Worm (Caenorhabditis elegans) whole organism, L2 larva: ENCODE measurements around the gene fip-3.
A peak's percentile ranks its signal among the peaks of the same experiment; 100 is the strongest.

Source experiments
- C34F6.9 ChIP-seq: fragments of 150-350 bp; optimal IDR thresholded peaks from 2 replicates; lab custom pipeline; 2014; ENCODE audit warnings: missing biosample characterization, missing genetic modification characterization
- F13H6.1 ChIP-seq: sonication (generic microtip); optimal IDR thresholded peaks from 2 replicates; lab custom pipeline; 2016; ENCODE audit warnings: missing genetic modification characterization, missing compliant biosample characterization
- R02D3.7 ChIP-seq: fragments of 150-350 bp; optimal IDR thresholded peaks from 2 replicates; lab custom pipeline; 2014; ENCODE audit warnings: missing biosample characterization, missing genetic modification characterization
- ZK546.5 ChIP-seq: sonication (generic microtip); optimal IDR thresholded peaks from 2 replicates; lab custom pipeline; 2017; ENCODE audit warnings: missing biosample characterization, missing genetic modification characterization
- alr-1 ChIP-seq: fragments of 150-350 bp; optimal IDR thresholded peaks from 2 replicates; lab custom pipeline; 2014; ENCODE audit warnings: missing biosample characterization, missing genetic modification characterization
- blmp-1 ChIP-seq: sonication (generic microtip); optimal IDR thresholded peaks from 2 replicates; lab custom pipeline; 2017; ENCODE audit warnings: missing genetic modification characterization, mild to moderate bottlenecking, missing compliant biosample characterization, antibody characterized with exemption, moderate library complexity; ENCODE audit not compliant: insufficient read depth
- ceh-16 ChIP-seq: fragments of 150-350 bp; optimal IDR thresholded peaks from 2 replicates; lab custom pipeline; 2014; ENCODE audit warnings: missing biosample characterization, missing genetic modification characterization
- ceh-82 ChIP-seq: fragments of 150-350 bp; optimal IDR thresholded peaks from 2 replicates; lab custom pipeline; 2014; ENCODE audit warnings: missing biosample characterization, missing genetic modification characterization
- crh-2 ChIP-seq: sonication (generic microtip); optimal IDR thresholded peaks from 2 replicates; lab custom pipeline; 2017; ENCODE audit warnings: missing biosample characterization, missing genetic modification characterization
- dmd-4 ChIP-seq: sonication (generic microtip); optimal IDR thresholded peaks from 2 replicates; lab custom pipeline; 2017; ENCODE audit warnings: missing biosample characterization, missing genetic modification characterization
- egl-27 ChIP-seq: sonication (generic microtip); optimal IDR thresholded peaks from 3 replicates; lab custom pipeline; 2017; ENCODE audit warnings: missing biosample characterization, missing genetic modification reagents, missing genetic modification characterization
- elt-1 ChIP-seq: fragments of 150-350 bp; optimal IDR thresholded peaks from 2 replicates; lab custom pipeline; 2014; ENCODE audit warnings: missing biosample characterization, missing genetic modification characterization
- fos-1 ChIP-seq: fragments of 150-350 bp; optimal IDR thresholded peaks from 2 replicates; lab custom pipeline; 2014; ENCODE audit warnings: missing biosample characterization, missing genetic modification characterization
- gmeb-1 ChIP-seq: fragments of 150-350 bp; optimal IDR thresholded peaks from 2 replicates; lab custom pipeline; 2014; ENCODE audit warnings: missing biosample characterization, missing genetic modification characterization
- lin-11 ChIP-seq: fragments of 150-350 bp; sonication (generic microtip); optimal IDR thresholded peaks from 2 replicates; lab custom pipeline; 2014; ENCODE audit warnings: missing biosample characterization, missing genetic modification characterization, inconsistent platforms, mixed read lengths
- lin-13 ChIP-seq: fragments of 150-350 bp; optimal IDR thresholded peaks from 2 replicates; lab custom pipeline; 2014; ENCODE audit warnings: missing biosample characterization, missing genetic modification reagents, missing genetic modification characterization
- lin-39 ChIP-seq: fragments of 150-350 bp; optimal IDR thresholded peaks from 2 replicates; lab custom pipeline; 2014; ENCODE audit warnings: missing biosample characterization, missing genetic modification reagents, missing genetic modification characterization
- lsy-2 ChIP-seq, 2 experiments: fragments of 150-350 bp in 1 of 2; sonication (generic microtip) in 1 of 2; optimal IDR thresholded peaks; 2 replicates each; lab custom pipeline; 2014 to 2017; ENCODE audit warnings: missing biosample characterization in 2 of 2, missing genetic modification characterization in 2 of 2
- mab-5 ChIP-seq: fragments of 150-350 bp; optimal IDR thresholded peaks from 2 replicates; lab custom pipeline; 2014; ENCODE audit warnings: missing biosample characterization, missing genetic modification characterization
- mdl-1 ChIP-seq, 2 experiments: fragments of 150-350 bp in 1 of 2; sonication (generic microtip) in 1 of 2; optimal IDR thresholded peaks; 2 replicates each; lab custom pipeline; 2017; ENCODE audit warnings: missing biosample characterization in 2 of 2, missing genetic modification characterization in 2 of 2
- nhr-10 ChIP-seq: sonication (generic microtip); optimal IDR thresholded peaks from 2 replicates; lab custom pipeline; 2017; ENCODE audit warnings: missing biosample characterization, missing genetic modification characterization
- nhr-12 ChIP-seq: fragments of 150-350 bp; optimal IDR thresholded peaks from 2 replicates; lab custom pipeline; 2014; ENCODE audit warnings: missing biosample characterization, missing genetic modification characterization
- nhr-21 ChIP-seq: fragments of 150-350 bp; optimal IDR thresholded peaks from 2 replicates; lab custom pipeline; 2014; ENCODE audit warnings: missing biosample characterization, missing genetic modification characterization
- nhr-23 ChIP-seq: fragments of 150-350 bp; optimal IDR thresholded peaks from 2 replicates; lab custom pipeline; 2014; ENCODE audit warnings: missing biosample characterization, missing genetic modification reagents, missing genetic modification characterization
- nhr-237 ChIP-seq: fragments of 150-350 bp; optimal IDR thresholded peaks from 2 replicates; lab custom pipeline; 2014; ENCODE audit warnings: missing biosample characterization, missing genetic modification characterization
- nhr-6 ChIP-seq: fragments of 150-350 bp; optimal IDR thresholded peaks from 2 replicates; lab custom pipeline; 2014; ENCODE audit warnings: missing biosample characterization, missing genetic modification characterization
- nhr-77 ChIP-seq: fragments of 150-350 bp; optimal IDR thresholded peaks from 2 replicates; lab custom pipeline; 2014; ENCODE audit warnings: missing biosample characterization, missing genetic modification characterization
- peb-1 ChIP-seq: fragments of 150-350 bp; optimal IDR thresholded peaks from 2 replicates; lab custom pipeline; 2014; ENCODE audit warnings: missing biosample characterization, missing genetic modification characterization
- skn-1 ChIP-seq: sonication (generic microtip); optimal IDR thresholded peaks from 2 replicates; lab custom pipeline; 2017; ENCODE audit warnings: missing biosample characterization, missing genetic modification characterization
- sma-3 ChIP-seq: sonication (generic microtip); optimal IDR thresholded peaks from 2 replicates; lab custom pipeline; 2016; ENCODE audit warnings: missing genetic modification reagents, missing genetic modification characterization, missing compliant biosample characterization
- sma-9 ChIP-seq, 2 experiments: fragments of 150-350 bp in 1 of 2; sonication (generic microtip) in 1 of 2; optimal IDR thresholded peaks; 2 replicates each; lab custom pipeline; 2014 to 2016; ENCODE audit warnings: missing genetic modification characterization in 2 of 2, mild to moderate bottlenecking in 1 of 2, missing biosample characterization in 1 of 2, missing compliant biosample characterization in 1 of 2, missing genetic modification reagents in 1 of 2, moderate library complexity in 1 of 2
- snpc-4 ChIP-seq: fragments of 150-350 bp; optimal IDR thresholded peaks from 2 replicates; lab custom pipeline; 2014; ENCODE audit warnings: missing biosample characterization, missing genetic modification characterization
- unc-39 ChIP-seq: fragments of 150-350 bp; optimal IDR thresholded peaks from 2 replicates; lab custom pipeline; 2014; ENCODE audit warnings: missing biosample characterization, missing genetic modification characterization
- unc-55 ChIP-seq: fragments of 150-350 bp; sonication (generic microtip); optimal IDR thresholded peaks from 3 replicates; lab custom pipeline; 2014; ENCODE audit warnings: missing biosample characterization, missing genetic modification reagents, missing genetic modification characterization
- unc-62 ChIP-seq: fragments of 150-350 bp; optimal IDR thresholded peaks from 2 replicates; lab custom pipeline; 2014; ENCODE audit warnings: missing biosample characterization, missing genetic modification reagents, missing genetic modification characterization
- zag-1 ChIP-seq: fragments of 150-350 bp; optimal IDR thresholded peaks from 2 replicates; lab custom pipeline; 2014; ENCODE audit warnings: missing biosample characterization, missing genetic modification characterization
- ztf-1 ChIP-seq: fragments of 200-800 bp; sonication (Bioruptor generic); conservative IDR thresholded peaks from 2 replicates; pipeline ENCODE4 v1.3.6; 2022; ENCODE audit warnings: missing genetic modification characterization, missing compliant biosample characterization
- ztf-4 ChIP-seq: fragments of 150-350 bp; optimal IDR thresholded peaks from 2 replicates; lab custom pipeline; 2014; ENCODE audit warnings: missing biosample characterization, missing genetic modification characterization

The fip-3 gene

DNA sequence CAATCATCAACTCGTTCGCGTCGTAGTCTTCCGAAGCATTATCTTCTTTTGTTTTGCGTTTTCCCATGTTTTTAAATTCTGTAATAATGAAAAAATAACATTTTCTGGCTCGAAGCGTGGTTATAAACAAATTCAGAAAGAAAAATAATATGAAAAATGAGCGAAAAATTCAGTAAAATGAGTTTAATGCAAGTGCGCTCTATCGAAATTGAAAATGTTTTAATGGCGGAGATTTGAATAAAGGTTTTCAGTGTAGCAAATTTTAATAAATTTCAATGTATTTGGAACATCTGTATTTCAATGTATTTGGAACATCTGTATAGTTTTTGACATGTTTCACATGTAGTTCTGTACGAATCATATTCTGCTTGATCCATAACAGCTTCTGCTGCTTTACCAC is 25.2 kb upstream of the fip-3 start, which contains the start of gene rha-2:
rha-2 (minus strand) TSS at position 80 of the 400 bp plus-strand sequence.
- TF ChIP-seq snpc-4 (tag; lab: Kevin White, UChicago) (no peak), C34F6.9 (tag; lab: Kevin White, UChicago) (peak; percentile 71), mdl-1 (tag; optimal IDR thresholded peaks at IDR 0.05; lab: Kevin White, UChicago) (no peak), lsy-2 (tag; optimal IDR thresholded peaks at IDR 0.05; lab: Kevin White, UChicago) (peak in 1 of 2 experiments; percentile 36), dmd-4 (no peak), gmeb-1 (tag; lab: Kevin White, UChicago) (peak; percentile 91), elt-1 (tag; lab: Kevin White, UChicago) (no peak), nhr-77 (tag; lab: Kevin White, UChicago) (no peak), sma-3 (no peak), unc-55 (GFP tag; lab: Kevin White, UChicago) (peak; percentile 74)

DNA sequence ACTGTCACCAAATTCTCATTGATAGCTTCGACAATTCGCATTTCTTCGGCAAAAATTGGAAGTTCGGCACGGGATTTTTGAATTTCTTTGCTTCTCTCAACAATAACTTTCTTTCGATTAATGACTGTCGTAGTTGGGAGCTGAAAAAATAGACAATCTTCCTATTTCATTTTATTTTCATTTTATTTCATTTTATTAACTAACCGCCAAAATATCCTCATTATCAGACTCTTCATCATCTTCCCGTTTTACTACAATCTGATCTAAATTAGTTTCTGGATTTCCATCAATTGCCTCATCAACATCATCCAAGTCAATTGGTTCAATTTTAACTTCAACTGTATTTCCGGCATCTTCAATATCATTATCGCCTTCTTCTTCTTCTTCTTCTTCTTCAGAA is 24.3 kb upstream of the fip-3 start:
- TF ChIP-seq nhr-23 (tag; lab: Kevin White, UChicago) (no peak), nhr-237 (tag; lab: Kevin White, UChicago) (no peak), unc-62 (GFP tag; lab: Kevin White, UChicago) (no peak), elt-1 (tag; lab: Kevin White, UChicago) (no peak), sma-3 (no peak), unc-39 (no peak), peb-1 (tag; lab: Kevin White, UChicago) (no peak), crh-2 (tag; lab: Kevin White, UChicago) (no peak), snpc-4 (tag; lab: Kevin White, UChicago) (no peak), ztf-1 (GFP tag; lab: Robert Waterston, UW) (no peak)
- TF ChIP-seq, all 48 proteins: peak for 0

DNA sequence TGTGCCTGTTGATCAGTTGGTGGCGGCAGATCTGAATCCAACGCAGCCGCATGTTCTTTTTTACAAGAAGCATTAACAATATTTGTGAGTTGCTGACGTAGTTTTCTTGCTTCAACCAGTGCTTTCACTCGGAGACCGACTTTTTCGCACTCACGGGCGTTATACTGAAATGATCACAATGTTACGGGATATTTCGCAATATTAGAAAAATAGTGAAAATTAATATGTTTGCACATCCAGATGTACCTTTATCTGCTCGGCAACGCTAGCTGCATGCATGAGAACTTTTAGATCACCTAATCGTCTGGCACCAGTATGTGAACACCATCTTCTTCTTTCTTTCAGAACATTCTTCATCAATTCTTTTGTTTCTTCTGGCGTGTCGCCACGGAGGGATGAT is 22.0 kb upstream of the fip-3 start:
- TF ChIP-seq mdl-1 (tag; optimal IDR thresholded peaks at IDR 0.05; lab: Kevin White, UChicago), result no peak
- no peak for TF ChIP-seq nhr-77 (tag; lab: Kevin White, UChicago)
- TF ChIP-seq sma-9 (GFP tag; optimal IDR thresholded peaks at IDR 0.05; lab: Kevin White, UChicago), result no peak
- TF ChIP-seq sma-9 (tag; optimal IDR thresholded peaks at IDR 0.05; lab: Kevin White, UChicago), result no peak
- no peak for TF ChIP-seq egl-27 (tag; lab: Kevin White, UChicago)
- TF ChIP-seq fos-1 (tag; lab: Kevin White, UChicago), result no peak
- no peak for TF ChIP-seq sma-3
- no peak for TF ChIP-seq alr-1 (tag; lab: Kevin White, UChicago)
- TF ChIP-seq nhr-6 (tag; lab: Kevin White, UChicago), result no peak
- TF ChIP-seq crh-2 (tag; lab: Kevin White, UChicago), result no peak
- TF ChIP-seq nhr-10, result no peak
- no peak for TF ChIP-seq lin-11 (tag; lab: Kevin White, UChicago)
- no peak for TF ChIP-seq lin-13 (GFP tag; lab: Kevin White, UChicago)
- no peak for TF ChIP-seq mab-5 (tag; lab: Kevin White, UChicago)
- no peak for TF ChIP-seq unc-39
- no peak for TF ChIP-seq ZK546.5 (tag; lab: Kevin White, UChicago)
- no peak for TF ChIP-seq zag-1 (tag; lab: Kevin White, UChicago)
- TF ChIP-seq ztf-4, result no peak
- TF ChIP-seq nhr-21 (tag; lab: Kevin White, UChicago), result no peak
- no peak for TF ChIP-seq nhr-23 (tag; lab: Kevin White, UChicago)

DNA sequence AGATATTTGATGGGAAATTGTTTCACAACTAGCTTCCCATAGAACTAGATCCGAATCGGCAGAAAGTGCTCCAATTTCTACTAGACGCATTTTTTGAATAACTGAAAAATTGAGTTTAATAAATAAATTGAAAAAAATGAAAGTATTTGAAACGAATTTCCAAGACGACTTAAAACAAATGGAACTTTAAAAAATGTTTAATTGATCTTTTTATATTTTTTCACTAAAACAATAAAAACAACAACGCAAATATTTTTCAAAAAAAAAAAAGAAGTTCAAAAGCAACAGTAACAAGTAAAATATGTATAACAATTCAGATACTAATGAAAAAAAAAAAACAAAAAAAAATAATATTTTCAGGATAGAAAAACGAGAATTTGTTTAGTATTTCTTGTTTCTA is 20.4 kb upstream of the fip-3 start, which contains the start of gene C06E1.9:
C06E1.9 (minus strand) TSS at position 101 of the 400 bp plus-strand sequence.
- TF ChIP-seq nhr-21 (tag; lab: Kevin White, UChicago) (no peak), ceh-82 (tag; lab: Kevin White, UChicago) (no peak), unc-39 (no peak), nhr-237 (tag; lab: Kevin White, UChicago) (no peak), R02D3.7 (tag; lab: Kevin White, UChicago) (no peak), ZK546.5 (tag; lab: Kevin White, UChicago) (no peak), F13H6.1 (no peak), nhr-12 (tag; lab: Kevin White, UChicago) (no peak), nhr-10 (no peak), lin-11 (tag; lab: Kevin White, UChicago) (no peak)

DNA sequence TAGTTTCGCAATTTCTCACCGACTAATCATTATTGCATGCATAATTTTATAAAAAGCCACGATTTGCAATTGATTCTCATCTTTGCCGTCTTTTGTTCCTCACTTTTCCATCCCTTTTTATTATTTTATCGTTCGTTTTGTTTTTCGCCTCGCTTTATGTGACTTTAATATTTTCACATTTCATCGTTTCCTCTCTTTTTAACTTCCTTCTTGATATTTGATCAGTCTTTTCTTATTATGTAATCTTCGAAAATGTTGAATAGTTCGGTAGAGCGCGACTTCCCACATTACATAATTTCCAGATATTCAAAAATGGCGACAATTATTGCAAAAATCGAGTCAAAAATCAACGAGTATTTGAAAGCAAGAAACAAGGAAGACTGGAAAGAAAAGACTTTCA is 16.2 kb upstream of the fip-3 start, which contains the start of gene C06E1.1:
C06E1.1 (plus strand) TSS at position 301 of the 400 bp plus-strand sequence.
- TF ChIP-seq skn-1 (tag; lab: Kevin White, UChicago) (no peak), R02D3.7 (tag; lab: Kevin White, UChicago) (no peak), unc-55 (GFP tag; lab: Kevin White, UChicago) (no peak), nhr-12 (tag; lab: Kevin White, UChicago) (no peak), nhr-23 (tag; lab: Kevin White, UChicago) (no peak), unc-62 (GFP tag; lab: Kevin White, UChicago) (no peak), ZK546.5 (tag; lab: Kevin White, UChicago) (no peak), elt-1 (tag; lab: Kevin White, UChicago) (no peak), snpc-4 (tag; lab: Kevin White, UChicago) (no peak), ceh-16 (tag; lab: Kevin White, UChicago) (no peak), blmp-1 (tag; lab: Kevin White, UChicago) (no peak), lin-39 (tag; lab: Kevin White, UChicago) (no peak), nhr-10 (no peak), ceh-82 (tag; lab: Kevin White, UChicago) (no peak)
